Fruit fly (Drosophila melanogaster) whole organism: Measurements from ENCODE around the gene HDAC11.

ENCODE experiments used
- CG8478 ChIP-seq: fragments of >200 bp; optimal IDR thresholded peaks from 2 replicates; lab custom pipeline; 2018; ENCODE audit warnings: inconsistent platforms
- EcR ChIP-seq, 2 experiments: fragments of >200 bp; optimal IDR thresholded peaks; 2 replicates each; lab custom pipeline; 2017; ENCODE audit warnings: missing biosample characterization in 2 of 2, missing genetic modification characterization in 2 of 2, missing genetic modification reagents in 2 of 2
- psq ChIP-seq: fragments of >200 bp; optimal IDR thresholded peaks from 2 replicates; lab custom pipeline; 2017
- usp ChIP-seq: fragments of >200 bp; optimal IDR thresholded peaks from 2 replicates; lab custom pipeline; 2017; ENCODE audit warnings: missing biosample characterization, missing genetic modification characterization, mixed read lengths

DNA sequence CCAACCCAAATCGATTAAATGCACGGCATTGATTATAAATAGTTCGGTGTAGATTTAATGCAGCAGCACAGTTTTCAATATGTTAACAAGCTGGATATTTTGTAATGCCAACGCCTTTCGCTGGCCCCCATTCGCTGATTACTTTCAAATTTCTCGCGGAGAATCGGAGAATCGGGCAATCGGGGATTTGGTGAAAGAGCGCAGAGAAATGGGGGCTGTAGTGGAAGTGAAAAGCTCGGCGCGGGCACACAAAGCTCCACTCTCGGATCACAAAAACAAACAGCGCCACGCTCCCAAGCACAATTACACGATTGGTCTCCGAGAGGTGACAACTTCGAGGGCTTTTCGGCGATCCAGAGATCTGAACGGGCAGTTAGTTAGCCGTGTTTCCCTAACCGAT, 14.4 kb downstream of the HDAC11 start, which contains the start of gene Esp:
- no peak for TF ChIP-seq psq
- TF ChIP-seq CG8478 (lab: Kevin White, UChicago), result no peak
- TF ChIP-seq EcR (GFP tag; optimal IDR thresholded peaks at IDR 0.05; lab: Kevin White, UChicago), result no peak
- no peak for TF ChIP-seq usp
